Fruit fly (Drosophila melanogaster) whole organism, embryonic: ENCODE results near the gene Synd.
A peak's percentile ranks its signal among the peaks of the same experiment; 100 is the strongest.

ENCODE experiments used
- Asciz ChIP-seq: fragments of 200-800 bp; sonication (Bioruptor generic); optimal IDR thresholded peaks from 2 replicates; lab custom pipeline; 2017; ENCODE audit warnings: missing biosample characterization, mild to moderate bottlenecking, missing genetic modification characterization, missing genetic modification reagents
- Awh ChIP-seq: fragments of 200-800 bp; sonication (Bioruptor generic); IDR thresholded peaks from 2 replicates; pipeline ENCODE4, ENCODE4 v1.3.6; 2022; ENCODE audit warnings: missing biosample characterization, missing genetic modification characterization
- B-H2 ChIP-seq: fragments of 200-800 bp; sonication (Bioruptor generic); optimal IDR thresholded peaks from 2 replicates; lab custom pipeline; 2018; ENCODE audit warnings: missing biosample characterization, mild to moderate bottlenecking, missing genetic modification characterization
- Bdp1 ChIP-seq: fragments of 200-800 bp; sonication (Bioruptor generic); optimal IDR thresholded peaks from 3 replicates; lab custom pipeline; 2016; ENCODE audit warnings: missing biosample characterization, missing genetic modification characterization
- CG11723 ChIP-seq: fragments of 200-800 bp; sonication (Bioruptor generic); optimal IDR thresholded peaks from 2 replicates; lab custom pipeline; 2017; ENCODE audit warnings: missing biosample characterization, mild to moderate bottlenecking, missing genetic modification characterization
- CG12219 ChIP-seq: fragments of 200-800 bp; sonication (Bioruptor generic); optimal IDR thresholded peaks from 3 replicates; lab custom pipeline; 2018; ENCODE audit warnings: missing biosample characterization, mild to moderate bottlenecking, missing genetic modification characterization
- CG13287 ChIP-seq: fragments of 200-800 bp; sonication (Bioruptor generic); IDR thresholded peaks from 2 replicates; pipeline ENCODE4 v1.3.6; 2022; ENCODE audit warnings: missing biosample characterization, missing genetic modification characterization; ENCODE audit not compliant: partially characterized antibody
- CG13424 ChIP-seq: fragments of 200-800 bp; sonication (Bioruptor generic); optimal IDR thresholded peaks from 2 replicates; lab custom pipeline; 2019; ENCODE audit warnings: missing biosample characterization, mild to moderate bottlenecking, missing genetic modification characterization, moderate library complexity
- CG15269 ChIP-seq: fragments of 200-800 bp; sonication (Bioruptor generic); optimal IDR thresholded peaks from 2 replicates; lab custom pipeline; 2018; ENCODE audit warnings: missing biosample characterization, mild to moderate bottlenecking, missing genetic modification characterization, moderate library complexity
- CG15601 ChIP-seq: fragments of 200-800 bp; sonication (Bioruptor generic); optimal IDR thresholded peaks from 3 replicates; lab custom pipeline; 2019; ENCODE audit warnings: missing biosample characterization, mild to moderate bottlenecking, missing genetic modification characterization, moderate library complexity
- CG17912 ChIP-seq: fragments of 200-800 bp; sonication (Bioruptor generic); optimal IDR thresholded peaks from 2 replicates; lab custom pipeline; 2018; ENCODE audit warnings: missing biosample characterization, mild to moderate bottlenecking, missing genetic modification characterization
- CG2120 ChIP-seq: fragments of 200-800 bp; sonication (Bioruptor generic); optimal IDR thresholded peaks from 3 replicates; lab custom pipeline; 2016; ENCODE audit warnings: missing biosample characterization, missing genetic modification characterization
- CG31365 ChIP-seq: fragments of 200-800 bp; sonication (Bioruptor generic); optimal IDR thresholded peaks from 2 replicates; lab custom pipeline; 2018; ENCODE audit warnings: missing biosample characterization, mild to moderate bottlenecking, missing genetic modification characterization
- CG31441 ChIP-seq: fragments of 200-800 bp; sonication (Bioruptor generic); IDR thresholded peaks from 2 replicates; pipeline ENCODE4 v1.3.6; 2022; ENCODE audit warnings: missing biosample characterization, missing genetic modification characterization
- CG32772 ChIP-seq: fragments of 200-800 bp; sonication (Bioruptor generic); IDR thresholded peaks from 2 replicates; pipeline ENCODE4 v1.3.6; 2022; ENCODE audit warnings: missing biosample characterization, missing genetic modification characterization
- CG33213 ChIP-seq: fragments of 200-800 bp; sonication (Bioruptor generic); optimal IDR thresholded peaks from 3 replicates; lab custom pipeline; 2016; ENCODE audit warnings: missing biosample characterization, missing genetic modification characterization
- CG6654 ChIP-seq: fragments of 200-800 bp; sonication (Bioruptor generic); optimal IDR thresholded peaks from 2 replicates; lab custom pipeline; 2017; ENCODE audit warnings: missing biosample characterization, mild to moderate bottlenecking, missing genetic modification characterization
- CG8359 ChIP-seq: fragments of 200-800 bp; sonication (Bioruptor generic); optimal IDR thresholded peaks from 2 replicates; lab custom pipeline; 2017; ENCODE audit warnings: missing biosample characterization, mild to moderate bottlenecking, missing genetic modification characterization, borderline replicate concordance
- CG8924 ChIP-seq: fragments of 200-800 bp; optimal IDR thresholded peaks from 3 replicates; lab custom pipeline; 2019; ENCODE audit warnings: missing biosample characterization, mild to moderate bottlenecking, missing genetic modification characterization, moderate library complexity
- CG9932 ChIP-seq: fragments of 200-800 bp; sonication (Bioruptor generic); IDR thresholded peaks from 2 replicates; pipeline ENCODE4 v1.3.6; 2022; ENCODE audit warnings: missing biosample characterization, missing genetic modification characterization
- CHES-1-like ChIP-seq: fragments of 200-800 bp; sonication (Bioruptor generic); optimal IDR thresholded peaks from 2 replicates; lab custom pipeline; 2016; ENCODE audit warnings: missing biosample characterization, missing genetic modification characterization
- CTCF ChIP-seq: fragments of 200-800 bp; sonication (Bioruptor generic); optimal IDR thresholded peaks from 2 replicates; lab custom pipeline; 2017; ENCODE audit warnings: missing biosample characterization, mild to moderate bottlenecking, missing genetic modification characterization, moderate library complexity
- Dref ChIP-seq: fragments of 200-800 bp; sonication (Bioruptor generic); IDR thresholded peaks from 2 replicates; pipeline ENCODE4 v1.3.6; 2022; ENCODE audit warnings: missing biosample characterization, missing genetic modification characterization
- HLHmδ ChIP-seq: fragments of 200-800 bp; sonication (Bioruptor generic); optimal IDR thresholded peaks from 2 replicates; lab custom pipeline; 2018; ENCODE audit warnings: missing biosample characterization, mild to moderate bottlenecking, missing genetic modification characterization, moderate library complexity
- Hsf ChIP-seq: fragments of 200-800 bp; sonication (Bioruptor generic); optimal IDR thresholded peaks from 3 replicates; lab custom pipeline; 2016; ENCODE audit warnings: missing biosample characterization, missing genetic modification characterization
- NFAT ChIP-seq: fragments of 200-800 bp; sonication (Bioruptor generic); IDR thresholded peaks from 2 replicates; pipeline ENCODE4 v1.3.6; 2022; ENCODE audit warnings: missing biosample characterization, missing genetic modification characterization
- NfI ChIP-seq: fragments of 200-800 bp; sonication (Bioruptor generic); optimal IDR thresholded peaks from 3 replicates; lab custom pipeline; 2018; ENCODE audit warnings: missing biosample characterization, mild to moderate bottlenecking, missing genetic modification characterization, moderate library complexity
- Xbp1 ChIP-seq: fragments of 200-800 bp; sonication (Bioruptor generic); optimal IDR thresholded peaks from 3 replicates; lab custom pipeline; 2016; ENCODE audit warnings: missing biosample characterization, mild to moderate bottlenecking, missing genetic modification characterization
- amos ChIP-seq: fragments of 200-800 bp; sonication (Bioruptor generic); IDR thresholded peaks from 2 replicates; pipeline ENCODE4 v1.3.6; 2022; ENCODE audit warnings: missing biosample characterization, missing genetic modification characterization; ENCODE audit not compliant: partially characterized antibody
- ara ChIP-seq: fragments of 200-800 bp; sonication (Bioruptor generic); IDR thresholded peaks from 2 replicates; pipeline ENCODE4 v1.3.6; 2022; ENCODE audit warnings: missing biosample characterization, missing genetic modification characterization
- ase ChIP-seq: fragments of 200-800 bp; sonication (Bioruptor generic); IDR thresholded peaks from 3 replicates; pipeline ENCODE4 v1.3.6; 2022; ENCODE audit warnings: missing biosample characterization, missing genetic modification characterization
- crc ChIP-seq: fragments of 200-800 bp; sonication (Bioruptor generic); optimal IDR thresholded peaks from 2 replicates; lab custom pipeline; 2016; ENCODE audit warnings: missing biosample characterization, missing genetic modification characterization
- danr ChIP-seq: fragments of 200-800 bp; sonication (Bioruptor generic); IDR thresholded peaks from 2 replicates; pipeline ENCODE4 v1.3.6; 2022; ENCODE audit warnings: missing biosample characterization, missing genetic modification characterization
- emc ChIP-seq: fragments of 200-800 bp; sonication (Bioruptor generic); optimal IDR thresholded peaks from 2 replicates; lab custom pipeline; 2016; ENCODE audit warnings: missing biosample characterization, missing genetic modification characterization
- esg ChIP-seq: fragments of 200-800 bp; sonication (Bioruptor generic); conservative IDR thresholded peaks from 2 replicates; pipeline ENCODE4 v1.3.6; 2022; ENCODE audit warnings: missing biosample characterization, missing genetic modification characterization
- eve ChIP-seq, 2 experiments: fragments of >200 bp; optimal IDR thresholded peaks; 2 replicates each; lab custom pipeline; 2017; ENCODE audit warnings: missing biosample characterization in 2 of 2, missing genetic modification characterization in 2 of 2
- gce ChIP-seq: fragments of 200-800 bp; sonication (Bioruptor generic); IDR thresholded peaks from 3 replicates; pipeline ENCODE4 v1.3.6; 2022; ENCODE audit warnings: missing biosample characterization, missing genetic modification characterization
- lab ChIP-seq: fragments of 200-800 bp; sonication (Bioruptor generic); optimal IDR thresholded peaks from 3 replicates; lab custom pipeline; 2017; ENCODE audit warnings: missing biosample characterization, missing genetic modification characterization, mild to moderate bottlenecking, moderate library complexity, missing genetic modification reagents
- peb ChIP-seq: fragments of 200-800 bp; sonication (Bioruptor generic); IDR thresholded peaks from 2 replicates; pipeline ENCODE4 v1.3.6; 2022; ENCODE audit warnings: missing biosample characterization, missing genetic modification characterization
- phol ChIP-seq: fragments of 200-800 bp; sonication (Bioruptor generic); optimal IDR thresholded peaks from 3 replicates; lab custom pipeline; 2018; ENCODE audit warnings: missing biosample characterization, mild to moderate bottlenecking, missing genetic modification characterization, moderate library complexity
- pita ChIP-seq: fragments of 200-800 bp; sonication (Bioruptor generic); optimal IDR thresholded peaks from 2 replicates; lab custom pipeline; 2017; ENCODE audit warnings: missing biosample characterization, mild to moderate bottlenecking, missing genetic modification characterization
- pnt ChIP-seq: fragments of 200-800 bp; sonication (Bioruptor generic); optimal IDR thresholded peaks from 3 replicates; lab custom pipeline; 2016; ENCODE audit warnings: missing biosample characterization, missing genetic modification characterization
- repo ChIP-seq: fragments of 200-800 bp; sonication (Bioruptor generic); optimal IDR thresholded peaks from 2 replicates; lab custom pipeline; 2016; ENCODE audit warnings: missing biosample characterization, missing genetic modification characterization
- sens ChIP-seq: fragments of 200-800 bp; sonication (Bioruptor generic); peaks from one replicate; lab custom pipeline; 2016; ENCODE audit warnings: missing biosample characterization, missing genetic modification characterization
- sna ChIP-seq: fragments of 200-800 bp; sonication (Bioruptor generic); IDR thresholded peaks from 2 replicates; pipeline ENCODE4 v1.3.6; 2022; ENCODE audit warnings: missing biosample characterization, missing genetic modification characterization; ENCODE audit not compliant: partially characterized antibody
- ssp ChIP-seq: fragments of 200-800 bp; sonication (Bioruptor generic); IDR thresholded peaks from 2 replicates; pipeline ENCODE4 v1.3.6; 2022; ENCODE audit warnings: missing biosample characterization, missing genetic modification characterization
- stwl ChIP-seq: fragments of 200-800 bp; sonication (Bioruptor generic); optimal IDR thresholded peaks from 3 replicates; lab custom pipeline; 2018; ENCODE audit warnings: missing biosample characterization, mild to moderate bottlenecking, missing genetic modification characterization, moderate library complexity
- sug ChIP-seq: fragments of 200-800 bp; optimal IDR thresholded peaks from 2 replicates; lab custom pipeline; 2019; ENCODE audit warnings: missing biosample characterization, mild to moderate bottlenecking, missing genetic modification characterization, moderate library complexity
- tap ChIP-seq: fragments of 200-800 bp; optimal IDR thresholded peaks from 3 replicates; lab custom pipeline; 2019; ENCODE audit warnings: missing biosample characterization, mild to moderate bottlenecking, missing genetic modification characterization, moderate library complexity
- vnd ChIP-seq: fragments of 200-800 bp; sonication (Bioruptor generic); IDR thresholded peaks from 3 replicates; pipeline ENCODE4 v1.3.6; 2022; ENCODE audit warnings: missing biosample characterization, missing genetic modification characterization; ENCODE audit not compliant: partially characterized antibody
- z ChIP-seq: fragments of 200-800 bp; sonication (Bioruptor generic); IDR thresholded peaks from 3 replicates; pipeline ENCODE4 v1.3.6; 2022; ENCODE audit warnings: missing biosample characterization, missing genetic modification characterization

Gene Synd

dm6 chr3R:20850395-20851039 lies 17.9 kb downstream of the Synd start, which contains the start of gene RpS30 (continued):
- peak; percentile 49 for TF ChIP-seq CG31441 (GFP tag; lab: Robert Waterston, UW)
- peak; percentile 100 for TF ChIP-seq phol (tag; lab: Kevin White, UChicago)
- TF ChIP-seq CG6654 (GFP tag; lab: Kevin White, UChicago): no peak
- TF ChIP-seq Asciz (GFP tag; lab: Kevin White, UChicago): no peak
- TF ChIP-seq amos (GFP tag; lab: Robert Waterston, UW): peak; percentile 98
- no peak for TF ChIP-seq pita (GFP tag; lab: Kevin White, UChicago)
- no peak for TF ChIP-seq Awh (GFP tag; lab: Robert Waterston, UW)
- TF ChIP-seq tap (tag; lab: Kevin White, UChicago): no peak
- peak; percentile 65 for TF ChIP-seq B-H2 (GFP tag; lab: Kevin White, UChicago)
- TF ChIP-seq CG15601: peak; percentile 55
- TF ChIP-seq CG17912 (GFP tag; lab: Kevin White, UChicago): no peak
- TF ChIP-seq CG11723 (GFP tag; lab: Kevin White, UChicago): no peak
- TF ChIP-seq crc (GFP tag; lab: Kevin White, UChicago): peak; percentile 2
- TF ChIP-seq ase (GFP tag; lab: Robert Waterston, UW): no peak
- TF ChIP-seq pnt: no peak
- TF ChIP-seq repo: peak; percentile 4
- peak; percentile 98 for TF ChIP-seq CG13287 (GFP tag; lab: Robert Waterston, UW)
- TF ChIP-seq Xbp1 (GFP tag; lab: Kevin White, UChicago): peak; percentile 49
- TF ChIP-seq stwl: peak; percentile 97
- peak; percentile 75 for TF ChIP-seq CG33213
- TF ChIP-seq gce (GFP tag; lab: Robert Waterston, UW): no peak
- TF ChIP-seq lab (GFP tag; lab: Kevin White, UChicago): peak; percentile 58
- TF ChIP-seq NFAT: peak; percentile 58; the same call in 1 of the 2 replicates
- peak; percentile 39 for TF ChIP-seq CG2120
- TF ChIP-seq CG12219: no peak
- no peak for TF ChIP-seq danr (GFP tag; lab: Robert Waterston, UW)
- TF ChIP-seq CG32772 (GFP tag; lab: Robert Waterston, UW): no peak
- peak; percentile 100 for TF ChIP-seq Dref (GFP tag; lab: Robert Waterston, UW)
- TF ChIP-seq sug (tag; lab: Kevin White, UChicago): peak; percentile 60
- TF ChIP-seq z (GFP tag; lab: Robert Waterston, UW): no peak
- peak; percentile 57 for TF ChIP-seq CHES-1-like
- no peak for TF ChIP-seq eve (GFP tag; optimal IDR thresholded peaks at IDR 0.05; lab: Kevin White, UChicago)
- peak; percentile 70; the same call in 1 of the 2 replicates for TF ChIP-seq CG9932 (GFP tag; lab: Robert Waterston, UW)
- TF ChIP-seq ara (GFP tag; lab: Robert Waterston, UW): no peak
- no peak for TF ChIP-seq Bdp1 (GFP tag; lab: Kevin White, UChicago)
- no peak for TF ChIP-seq emc (GFP tag; lab: Kevin White, UChicago)
- no peak for TF ChIP-seq esg (GFP tag; lab: Robert Waterston, UW)
- TF ChIP-seq ssp (GFP tag; lab: Robert Waterston, UW): no peak
- TF ChIP-seq Hsf: peak; percentile 46
- TF ChIP-seq CG8924: peak; percentile 46
- peak; percentile 94 for TF ChIP-seq vnd (GFP tag; lab: Robert Waterston, UW)
- TF ChIP-seq CG31365 (tag; lab: Kevin White, UChicago): peak; percentile 22
- peak; percentile 33 for TF ChIP-seq CG13424
- TF ChIP-seq peb (GFP tag; lab: Robert Waterston, UW): no peak
- TF ChIP-seq HLHmδ (GFP tag; lab: Kevin White, UChicago): no peak
- TF ChIP-seq sna (GFP tag; lab: Robert Waterston, UW): peak; percentile 91
- peak; percentile 65 for TF ChIP-seq sens (GFP tag; lab: Kevin White, UChicago)
- peak; percentile 24 for TF ChIP-seq CG15269 (tag; lab: Kevin White, UChicago)
- peak; percentile 52 for TF ChIP-seq NfI (GFP tag; lab: Kevin White, UChicago)
- peak; percentile 41 for TF ChIP-seq CTCF (GFP tag; lab: Kevin White, UChicago)
- no peak for TF ChIP-seq CG8359 (GFP tag; lab: Kevin White, UChicago)
